Worm (Caenorhabditis elegans): Measurements from ENCODE around the gene C28G1.2.

ce11 chrX:8831162-8831561, 4.7 kb upstream of the C28G1.2 start, which contains the start of gene C28G1.6:
- TF ChIP-seq unc-120 (tag; optimal IDR thresholded peaks at IDR 0.05; ENCODE audit: poor library complexity, severe bottlenecking) (no peak), nhr-28 (tag; optimal IDR thresholded peaks at IDR 0.05) (no peak), snpc-4 (tag; optimal IDR thresholded peaks at IDR 0.05) (no peak), nhr-76 (tag; optimal IDR thresholded peaks at IDR 0.05) (no peak), sem-2 (GFP tag; optimal IDR thresholded peaks at IDR 0.05) (no peak), unc-62 (GFP tag; optimal IDR thresholded peaks at IDR 0.05) (no peak), nhr-12 (tag; optimal IDR thresholded peaks at IDR 0.05) (no peak), ham-2 (GFP tag; optimal IDR thresholded peaks at IDR 0.05) (no peak)
